Worm (Caenorhabditis elegans): ENCODE measurements around the gene lov-1.

The lov-1 gene

ce11 chrII:10136771-10137170 lies 15.1 kb upstream of the lov-1 start:
- TF ChIP-seq hmg-11 (tag; optimal IDR thresholded peaks at IDR 0.05): no peak
- peak; percentile 22 for TF ChIP-seq pha-4 (tag; optimal IDR thresholded peaks at IDR 0.05)

- TF ChIP-seq pha-4 (tag; optimal IDR thresholded peaks at IDR 0.05): peak; percentile 68
- peak; percentile 95 for TF ChIP-seq elt-2 (tag; optimal IDR thresholded peaks at IDR 0.05)
- TF ChIP-seq nhr-67 (tag; optimal IDR thresholded peaks at IDR 0.05): no peak
- TF ChIP-seq hmg-11 (tag; optimal IDR thresholded peaks at IDR 0.05): no peak
- TF ChIP-seq tbx-2 (tag; optimal IDR thresholded peaks at IDR 0.05): no peak
- peak; percentile 93 for TF ChIP-seq pqm-1 (tag; optimal IDR thresholded peaks at IDR 0.05)
- TF ChIP-seq eor-1 (tag; optimal IDR thresholded peaks at IDR 0.05): no peak
- TF ChIP-seq lin-15B (tag; optimal IDR thresholded peaks at IDR 0.05): no peak
- TF ChIP-seq nhr-23 (tag; optimal IDR thresholded peaks at IDR 0.05): no peak
- no peak for TF ChIP-seq daf-12 (tag; optimal IDR thresholded peaks at IDR 0.05)
- TF ChIP-seq ceh-28 (tag; optimal IDR thresholded peaks at IDR 0.05): no peak
- no peak for TF ChIP-seq nhr-28 (tag; optimal IDR thresholded peaks at IDR 0.05)
- no peak for TF ChIP-seq lsy-12 (tag; optimal IDR thresholded peaks at IDR 0.05)
- TF ChIP-seq snpc-4 (tag; optimal IDR thresholded peaks at IDR 0.05): no peak
- TF ChIP-seq jun-1 (tag; optimal IDR thresholded peaks at IDR 0.05): peak; percentile 47
- TF ChIP-seq nhr-25 (tag; optimal IDR thresholded peaks at IDR 0.05): no peak
- no peak for TF ChIP-seq ceh-16 (tag; optimal IDR thresholded peaks at IDR 0.05)
- no peak for TF ChIP-seq sea-2 (GFP tag; optimal IDR thresholded peaks at IDR 0.05)
- TF ChIP-seq skn-1 (tag; optimal IDR thresholded peaks at IDR 0.05): peak; percentile 14
- no peak for TF ChIP-seq egl-27 (tag; optimal IDR thresholded peaks at IDR 0.05)
- TF ChIP-seq ztf-4 (tag; optimal IDR thresholded peaks at IDR 0.05): no peak
- no peak for TF ChIP-seq unc-39 (tag; optimal IDR thresholded peaks at IDR 0.05)
- no peak for TF ChIP-seq ceh-9 (tag; optimal IDR thresholded peaks at IDR 0.05)
- TF ChIP-seq fos-1 (tag; optimal IDR thresholded peaks at IDR 0.05): peak; percentile 16
- no peak for TF ChIP-seq fkh-2 (tag; optimal IDR thresholded peaks at IDR 0.05)
- no peak for TF ChIP-seq ZK546.5 (tag; optimal IDR thresholded peaks at IDR 0.05)
Observed at ce11 chrII:10134285-10134995, 12.8 kb upstream of the lov-1 start, which contains the start of gene F27E5.9. TSS of gene F27E5.9 (plus strand) at chrII:10134945.

- TF ChIP-seq egl-5 (tag; optimal IDR thresholded peaks at IDR 0.05) (no peak), nhr-11 (tag; optimal IDR thresholded peaks at IDR 0.05) (peak; percentile 39)
Observed at ce11 chrII:10132818-10133217, 11.2 kb upstream of the lov-1 start.

ce11 chrII:10131760-10132159 lies 10.1 kb upstream of the lov-1 start, which contains the start of gene F27E5.5:
TSS of gene F27E5.5 (minus strand) at chrII:10131860.
- TF ChIP-seq elt-1 (tag; optimal IDR thresholded peaks at IDR 0.05) (no peak), zag-1 (tag; optimal IDR thresholded peaks at IDR 0.05) (no peak), unc-62 (GFP tag; optimal IDR thresholded peaks at IDR 0.05) (no peak), ztf-11 (tag; optimal IDR thresholded peaks at IDR 0.05) (no peak), lin-39 (tag; optimal IDR thresholded peaks at IDR 0.05) (no peak), fos-1 (tag; optimal IDR thresholded peaks at IDR 0.05) (no peak), nhr-28 (tag; optimal IDR thresholded peaks at IDR 0.05) (no peak), nhr-11 (tag; optimal IDR thresholded peaks at IDR 0.05) (no peak), nhr-77 (tag; optimal IDR thresholded peaks at IDR 0.05) (no peak), egl-5 (tag; optimal IDR thresholded peaks at IDR 0.05) (no peak), mdl-1 (tag; optimal IDR thresholded peaks at IDR 0.05) (no peak), elt-3 (tag; optimal IDR thresholded peaks at IDR 0.05) (no peak), lin-15B (tag; optimal IDR thresholded peaks at IDR 0.05) (no peak), hmg-11 (tag; optimal IDR thresholded peaks at IDR 0.05) (no peak)

ce11 chrII:10127389-10127788 lies 5.8 kb upstream of the lov-1 start, which contains the start of gene F27E5.8:
TSS of gene F27E5.8 (minus strand) at chrII:10127489.
- no peak for TF ChIP-seq ztf-4 (tag; optimal IDR thresholded peaks at IDR 0.05)
- no peak for TF ChIP-seq pqm-1 (tag; optimal IDR thresholded peaks at IDR 0.05)
- TF ChIP-seq ceh-16 (tag; optimal IDR thresholded peaks at IDR 0.05): no peak
- no peak for TF ChIP-seq fos-1 (tag; optimal IDR thresholded peaks at IDR 0.05)
- no peak for TF ChIP-seq nhr-23 (tag; optimal IDR thresholded peaks at IDR 0.05)
- TF ChIP-seq tbx-2 (tag; optimal IDR thresholded peaks at IDR 0.05): no peak
- TF ChIP-seq skn-1 (tag; optimal IDR thresholded peaks at IDR 0.05): no peak
- TF ChIP-seq sea-2 (GFP tag; optimal IDR thresholded peaks at IDR 0.05): no peak
- TF ChIP-seq unc-39 (tag; optimal IDR thresholded peaks at IDR 0.05): no peak
- no peak for TF ChIP-seq ama-1 (optimal IDR thresholded peaks at IDR 0.05)
- no peak for TF ChIP-seq elt-3 (tag; optimal IDR thresholded peaks at IDR 0.05)
- no peak for TF ChIP-seq elt-1 (tag; optimal IDR thresholded peaks at IDR 0.05)
- no peak for TF ChIP-seq hmg-11 (tag; optimal IDR thresholded peaks at IDR 0.05)
- TF ChIP-seq nhr-11 (tag; optimal IDR thresholded peaks at IDR 0.05): no peak
- TF ChIP-seq nhr-67 (tag; optimal IDR thresholded peaks at IDR 0.05): no peak
- no peak for TF ChIP-seq fkh-10 (GFP tag; optimal IDR thresholded peaks at IDR 0.05)
- TF ChIP-seq nfya-1 (tag; optimal IDR thresholded peaks at IDR 0.05; ENCODE audit: insufficient read depth): no peak
- no peak for TF ChIP-seq ceh-9 (tag; optimal IDR thresholded peaks at IDR 0.05)
